Worm (Caenorhabditis elegans): Measurements from ENCODE around the gene capa-1.

capa-1 gene

ce11 chrX:5917284-5917683 lies 1.9 kb upstream of the capa-1 start, which contains the start of gene Y23B4A.1:
Gene Y23B4A.1 (minus strand): TSS chrX:5917384.
- no peak for TF ChIP-seq zag-1 (tag; optimal IDR thresholded peaks at IDR 0.05)
- TF ChIP-seq unc-62 (GFP tag; optimal IDR thresholded peaks at IDR 0.05) = no peak
- no peak for TF ChIP-seq isw-1 (GFP tag; IDR thresholded peaks at IDR 0.05)
- TF ChIP-seq aly-2 (tag; optimal IDR thresholded peaks at IDR 0.05) = no peak
- no peak for TF ChIP-seq unc-130 (tag; optimal IDR thresholded peaks at IDR 0.05)
- no peak for TF ChIP-seq egl-27 (tag; optimal IDR thresholded peaks at IDR 0.05)
- no peak for TF ChIP-seq nhr-19 (GFP tag; conservative IDR thresholded peaks at IDR 0.05)
- no peak for TF ChIP-seq nhr-84 (tag; optimal IDR thresholded peaks at IDR 0.05)

ce11 chrX:5923672-5924071 lies 4.5 kb downstream of the capa-1 start:
- no peak for TF ChIP-seq unc-98 (GFP tag; IDR thresholded peaks at IDR 0.05)
- no peak for TF ChIP-seq nhr-85 (tag)
- no peak for TF ChIP-seq rnt-1 (tag; optimal IDR thresholded peaks at IDR 0.05)
- TF ChIP-seq tbx-2 (tag; optimal IDR thresholded peaks at IDR 0.05) = no peak
- TF ChIP-seq ztf-4 (tag; optimal IDR thresholded peaks at IDR 0.05) = no peak
- no peak for TF ChIP-seq F16B12.6 (tag; optimal IDR thresholded peaks at IDR 0.05)
- TF ChIP-seq C04F5.9 (tag; optimal IDR thresholded peaks at IDR 0.05) = no peak
- TF ChIP-seq dpl-1 (GFP tag; optimal IDR thresholded peaks at IDR 0.05) = no peak
- no peak for TF ChIP-seq vab-15 (tag; optimal IDR thresholded peaks at IDR 0.05)

- no peak for TF ChIP-seq lin-35 (GFP tag; optimal IDR thresholded peaks at IDR 0.05)
- TF ChIP-seq xbp-1 (tag; optimal IDR thresholded peaks at IDR 0.05) = no peak
- TF ChIP-seq grh-1 (GFP tag; IDR thresholded peaks at IDR 0.05) = no peak
- no peak for TF ChIP-seq mdl-1 (tag; optimal IDR thresholded peaks at IDR 0.05)
- TF ChIP-seq fkh-4 (tag; optimal IDR thresholded peaks at IDR 0.05; ENCODE audit: borderline replicate concordance) = no peak
- TF ChIP-seq ama-1 (optimal IDR thresholded peaks at IDR 0.05) = no peak
- TF ChIP-seq hlh-17 (GFP tag; optimal IDR thresholded peaks at IDR 0.05; ENCODE audit: borderline replicate concordance) = no peak
- TF ChIP-seq dpl-1 (GFP tag; optimal IDR thresholded peaks at IDR 0.05) = no peak
- TF ChIP-seq pag-3 (tag; optimal IDR thresholded peaks at IDR 0.05; ENCODE audit: borderline replicate concordance, insufficient read depth) = no peak
- no peak for TF ChIP-seq irx-1 (tag; optimal IDR thresholded peaks at IDR 0.05)
- TF ChIP-seq zip-4 (GFP tag; optimal IDR thresholded peaks at IDR 0.05) = no peak
- no peak for TF ChIP-seq pqm-1 (tag; optimal IDR thresholded peaks at IDR 0.05)
- no peak for TF ChIP-seq ceh-8 (GFP tag; optimal IDR thresholded peaks at IDR 0.05)
- no peak for TF ChIP-seq ets-5 (GFP tag; IDR thresholded peaks at IDR 0.05)
- no peak for TF ChIP-seq rnt-1 (tag; optimal IDR thresholded peaks at IDR 0.05)
- TF ChIP-seq snpc-4 (tag; optimal IDR thresholded peaks at IDR 0.05) = no peak
- no peak for TF ChIP-seq C16A3.4 (tag; optimal IDR thresholded peaks at IDR 0.05)
Measured at ce11 chrX:5930822-5931221, 11.6 kb downstream of the capa-1 start, which contains the start of gene egl-6. Gene egl-6 (plus strand): TSS chrX:5931122.

- TF ChIP-seq efl-1 (optimal IDR thresholded peaks at IDR 0.05) = no peak
- peak in 1 of 2 experiments; percentile 50 for TF ChIP-seq efl-1 (GFP tag; optimal IDR thresholded peaks at IDR 0.05 in 1 of 2)
- no peak for TF ChIP-seq snpc-4 (tag; optimal IDR thresholded peaks at IDR 0.05)
Measured at ce11 chrX:5932923-5933322, 13.7 kb downstream of the capa-1 start.

ce11 chrX:5935473-5935872 lies 16.3 kb downstream of the capa-1 start, which contains the start of gene C46F4.3:
Gene C46F4.3 (plus strand): TSS chrX:5935773.
- no peak for TF ChIP-seq hlh-4 (tag; optimal IDR thresholded peaks at IDR 0.05)
- TF ChIP-seq ztf-4 (tag; optimal IDR thresholded peaks at IDR 0.05) = no peak
- no peak for TF ChIP-seq ceh-82 (tag; optimal IDR thresholded peaks at IDR 0.05)
- no peak for TF ChIP-seq nhr-28 (tag; optimal IDR thresholded peaks at IDR 0.05)
- TF ChIP-seq nhr-71 (tag; optimal IDR thresholded peaks at IDR 0.05) = no peak
- TF ChIP-seq dsc-1 (tag; optimal IDR thresholded peaks at IDR 0.05) = no peak
- TF ChIP-seq blmp-1 (tag; optimal IDR thresholded peaks at IDR 0.05) = no peak
- no peak for TF ChIP-seq mab-9 (GFP tag; IDR thresholded peaks at IDR 0.05)
- TF ChIP-seq sox-4 (tag; optimal IDR thresholded peaks at IDR 0.05) = no peak
- TF ChIP-seq nhr-76 (tag; optimal IDR thresholded peaks at IDR 0.05) = no peak
- no peak for TF ChIP-seq hlh-17 (GFP tag; optimal IDR thresholded peaks at IDR 0.05; ENCODE audit: borderline replicate concordance)
- TF ChIP-seq irx-1 (tag; optimal IDR thresholded peaks at IDR 0.05) = no peak
- TF ChIP-seq elt-3 (tag; optimal IDR thresholded peaks at IDR 0.05) = no peak

Measured in whole organism, L1 larva.